Worm (Caenorhabditis elegans) whole organism, L4/young adult: ENCODE data around the gene tbx-7.

Experiments used
- W03F9.2 ChIP-seq: fragments of 150-350 bp; optimal IDR thresholded peaks from 2 replicates; lab custom pipeline; 2014; ENCODE audit warnings: missing biosample characterization, missing genetic modification characterization
- dao-5 ChIP-seq: sonication (generic microtip); optimal IDR thresholded peaks from 2 replicates; lab custom pipeline; 2016; ENCODE audit warnings: missing genotype, missing genetic modification characterization, moderate library complexity, missing compliant biosample characterization
- him-1 ChIP-seq: sonication (generic microtip); optimal IDR thresholded peaks from 2 replicates; lab custom pipeline; 2016; ENCODE audit warnings: missing genotype, missing genetic modification reagents, missing genetic modification characterization, missing compliant biosample characterization

DNA sequence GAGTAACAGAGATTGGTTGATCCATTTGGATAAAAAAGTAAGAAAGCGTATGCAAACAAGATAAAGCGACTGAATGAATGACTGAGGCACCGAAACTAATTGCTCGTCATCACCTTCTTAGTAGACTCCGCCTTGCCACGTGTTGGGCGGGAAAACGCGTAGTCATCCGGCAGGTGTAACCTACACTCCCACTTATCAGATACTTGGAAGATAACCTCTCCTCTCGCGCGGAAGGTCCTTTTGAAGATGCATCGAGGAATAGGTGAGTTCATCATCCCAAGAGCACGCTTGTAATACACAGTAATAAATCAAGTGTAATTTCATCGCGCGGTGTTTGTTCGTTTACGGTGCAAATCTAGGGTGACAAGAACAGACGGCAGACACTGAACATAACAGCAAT is 18.5 kb upstream of the tbx-7 start, which contains the start of gene tbx-11:
- TF ChIP-seq W03F9.2 (tag; lab: Kevin White, UChicago) (no peak), him-1 (tag; lab: Kevin White, UChicago) (no peak), dao-5 (tag; lab: Kevin White, UChicago) (no peak)
